Fruit fly (Drosophila melanogaster) whole organism, wandering third instar larva: ENCODE data around the gene CG7326.

Source experiments
- Abd-B ChIP-seq: fragments of >200 bp; optimal IDR thresholded peaks from 2 replicates; lab custom pipeline; 2017; ENCODE audit warnings: missing biosample characterization, missing genetic modification characterization
- GATAd ChIP-seq: sonication (Bioruptor generic); optimal IDR thresholded peaks from 2 replicates; lab custom pipeline; 2016; ENCODE audit warnings: missing biosample characterization, missing genetic modification characterization
- Sp1 ChIP-seq: fragments of 200-800 bp; sonication (Bioruptor generic); optimal IDR thresholded peaks from 3 replicates; lab custom pipeline; 2019; ENCODE audit warnings: missing biosample characterization, mild to moderate bottlenecking, missing genetic modification characterization, moderate library complexity
- ey ChIP-seq: fragments of 200-800 bp; sonication (Bioruptor generic); optimal IDR thresholded peaks from 2 replicates; lab custom pipeline; 2016; ENCODE audit warnings: missing biosample characterization, missing genetic modification characterization
- foxo ChIP-seq, 2 experiments: fragments of 200-800 bp; sonication (Bioruptor generic); optimal IDR thresholded peaks; 2 replicates in 1 of 2; 3 replicates in 1 of 2; lab custom pipeline; 2016 to 2017; ENCODE audit warnings: missing biosample characterization in 2 of 2, missing genetic modification characterization in 2 of 2
- h ChIP-seq: fragments of 200-800 bp; sonication (Bioruptor generic); optimal IDR thresholded peaks from 3 replicates; lab custom pipeline; 2016; ENCODE audit warnings: missing biosample characterization, mild to moderate bottlenecking, missing genetic modification characterization
- lola ChIP-seq: fragments of >200 bp; optimal IDR thresholded peaks from 2 replicates; lab custom pipeline; 2017; ENCODE audit warnings: missing biosample characterization, missing genetic modification characterization
- psq ChIP-seq: fragments of 200-800 bp; sonication (Bioruptor generic); optimal IDR thresholded peaks from 3 replicates; lab custom pipeline; 2017; ENCODE audit warnings: missing biosample characterization, mild to moderate bottlenecking, missing genetic modification characterization, moderate library complexity
- usp ChIP-seq: fragments of >200 bp; optimal IDR thresholded peaks from 2 replicates; lab custom pipeline; 2017; ENCODE audit warnings: missing biosample characterization, missing genetic modification characterization

- TF ChIP-seq Sp1 (GFP tag; lab: Kevin White, UChicago) (no peak), usp (no peak), GATAd (GFP tag; lab: Kevin White, UChicago) (no peak), h (no peak), psq (no peak), Abd-B (GFP tag; lab: Kevin White, UChicago) (no peak), lola (no peak), foxo (GFP tag; optimal IDR thresholded peaks at IDR 0.05; lab: Kevin White, UChicago) (no peak), ey (GFP tag; lab: Kevin White, UChicago) (no peak)
Observed at dm6 chrX:18835500-18835899, 28.1 kb downstream of the CG7326 start.
